Fruit fly (Drosophila melanogaster): Measurements from ENCODE around the gene CG34124.

Gene CG34124

DNA sequence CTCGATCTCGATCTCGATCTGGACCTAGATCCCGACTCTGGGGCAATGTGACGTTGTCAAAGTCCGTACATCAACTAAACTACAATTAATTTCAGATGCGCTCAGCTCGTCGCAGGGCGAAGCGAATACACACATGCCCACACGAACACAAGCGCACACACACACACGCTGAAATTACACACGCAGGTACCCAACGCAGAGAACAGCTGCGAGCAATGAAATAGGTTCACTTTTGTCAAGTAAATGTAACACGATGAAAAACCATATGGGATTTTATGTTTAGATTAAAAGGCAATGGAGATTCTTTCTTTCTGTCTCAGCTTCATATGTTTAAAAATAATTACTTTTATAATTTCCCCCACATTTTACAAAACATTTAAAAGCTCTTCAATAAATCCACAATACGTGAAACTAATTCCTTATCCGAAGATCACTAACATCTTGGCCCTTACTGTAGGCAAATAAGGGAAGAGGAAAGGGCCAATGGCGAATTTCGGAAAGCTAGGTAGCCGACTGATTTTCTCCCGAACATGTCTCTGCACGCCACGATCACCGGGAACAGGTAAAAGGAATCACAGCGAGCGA, 42.2 kb downstream of the CG34124 start (continued):
- TF ChIP-seq CG7928 (GFP tag; optimal IDR thresholded peaks at IDR 0.05) (peak; percentile 53), Ssrp (tag; optimal IDR thresholded peaks at IDR 0.05) (peak; percentile 75), ftz-f1 (GFP tag; optimal IDR thresholded peaks at IDR 0.05) (no peak), CG11456 (GFP tag; IDR thresholded peaks at IDR 0.05) (0 out of 3 replicates have a peak, but pooled peaks have one; percentile 64), CG13424 (tag; optimal IDR thresholded peaks at IDR 0.05) (peak; percentile 92), rib (GFP tag; IDR thresholded peaks at IDR 0.05) (peak; percentile 25; the same call in 1 of the 2 replicates), CG16779 (GFP tag; IDR thresholded peaks at IDR 0.05) (no peak), insv (GFP tag; optimal IDR thresholded peaks at IDR 0.05) (peak in 1 of 2 experiments; percentile 47), Usf (GFP tag; optimal IDR thresholded peaks at IDR 0.05) (peak; percentile 64), seq (GFP tag; IDR thresholded peaks at IDR 0.05) (peak; percentile 78), Hsf (GFP tag; optimal IDR thresholded peaks at IDR 0.05) (peak; percentile 74), CG4854 (GFP tag; optimal IDR thresholded peaks at IDR 0.05) (peak; percentile 49), tll (GFP tag; optimal IDR thresholded peaks at IDR 0.05) (peak in 1 of 2 experiments; percentile 73), trem (tag; optimal IDR thresholded peaks at IDR 0.05) (peak; percentile 79), ab (GFP tag; optimal IDR thresholded peaks at IDR 0.05) (peak; percentile 66), Dfd (GFP tag; optimal IDR thresholded peaks at IDR 0.05) (no peak), bcd (GFP tag; optimal IDR thresholded peaks at IDR 0.05) (peak; percentile 80), Dll (GFP tag; IDR thresholded peaks at IDR 0.05; ENCODE audit: partially characterized antibody) (no peak), Sin3A (optimal IDR thresholded peaks at IDR 0.05) (no peak), CG6854 (GFP tag; optimal IDR thresholded peaks at IDR 0.05) (peak; percentile 82), Hr39 (optimal IDR thresholded peaks at IDR 0.05) (no peak), CG9609 (GFP tag; optimal IDR thresholded peaks at IDR 0.05) (peak; percentile 84), CG9727 (GFP tag; optimal IDR thresholded peaks at IDR 0.05) (peak; percentile 93), Camta (GFP tag; optimal IDR thresholded peaks at IDR 0.05) (peak; percentile 72), Gug (GFP tag; IDR thresholded peaks at IDR 0.05) (peak; percentile 66), CG4617 (GFP tag; optimal IDR thresholded peaks at IDR 0.05; ENCODE audit: borderline replicate concordance) (peak; percentile 34), dm (GFP tag; optimal IDR thresholded peaks at IDR 0.05) (no peak), CG32772 (GFP tag; IDR thresholded peaks at IDR 0.05) (peak; percentile 70), slbo (GFP tag; IDR thresholded peaks at IDR 0.05) (peak; percentile 86), CG16815 (GFP tag; optimal IDR thresholded peaks at IDR 0.05) (peak; percentile 90), h (optimal IDR thresholded peaks at IDR 0.05) (no peak), dati (GFP tag; IDR thresholded peaks at IDR 0.05) (0 out of 2 replicates have a peak, but pooled peaks have one; percentile 3), BtbVII (GFP tag; optimal IDR thresholded peaks at IDR 0.05) (peak; percentile 84), caup (GFP tag; optimal IDR thresholded peaks at IDR 0.05; ENCODE audit: severe bottlenecking) (peak; percentile 81), gsb (GFP tag; IDR thresholded peaks at IDR 0.05) (peak; percentile 52; the same call in 1 of the 2 replicates), CrebB (tag; optimal IDR thresholded peaks at IDR 0.05) (peak; percentile 56), CG14667 (GFP tag; IDR thresholded peaks at IDR 0.05) (peak; percentile 60), pb (GFP tag; optimal IDR thresholded peaks at IDR 0.05) (peak; percentile 57), Hr51 (GFP tag; optimal IDR thresholded peaks at IDR 0.05) (peak; percentile 23 to 87), CG31441 (GFP tag; IDR thresholded peaks at IDR 0.05) (peak; percentile 87), Ets97D (GFP tag; optimal IDR thresholded peaks at IDR 0.05) (peak; percentile 16), tin (GFP tag; optimal IDR thresholded peaks at IDR 0.05) (peak; percentile 74), CG13296 (GFP tag; optimal IDR thresholded peaks at IDR 0.05) (peak; percentile 81), esg (GFP tag; conservative IDR thresholded peaks at IDR 0.05) (peak; percentile 76), CG6813 (GFP tag; optimal IDR thresholded peaks at IDR 0.05) (peak; percentile 73), Jarid2 (GFP tag; optimal IDR thresholded peaks at IDR 0.05) (peak; percentile 52), cad (GFP tag; optimal IDR thresholded peaks at IDR 0.05) (no peak), CG4820 (GFP tag; optimal IDR thresholded peaks at IDR 0.05) (peak; percentile 73), CG3726 (GFP tag; IDR thresholded peaks at IDR 0.05) (peak; percentile 16; the same call in 1 of the 3 replicates), CG3407 (GFP tag; optimal IDR thresholded peaks at IDR 0.05) (peak; percentile 62), gt (GFP tag; IDR thresholded peaks at IDR 0.05) (no peak)

All from whole organism, embryonic.